Worm (Caenorhabditis elegans) whole organism, young adult: ENCODE data around the gene gpx-5.

ENCODE experiments used
- Y53G8AR.9 ChIP-seq: fragments of 200-800 bp; sonication (Bioruptor generic); conservative IDR thresholded peaks from 2 replicates; pipeline ENCODE4 v1.3.6; 2022; ENCODE audit warnings: missing genetic modification reagents, missing genetic modification characterization, missing compliant biosample characterization
- Y67H2A.10 ChIP-seq: fragments of 200-800 bp; sonication (Bioruptor generic); conservative IDR thresholded peaks from 2 replicates; pipeline ENCODE4 v1.3.6; 2022; ENCODE audit warnings: missing genetic modification reagents, missing genetic modification characterization, missing compliant biosample characterization
- ceh-58 ChIP-seq: fragments of 200-800 bp; sonication (Bioruptor generic); IDR thresholded peaks from 2 replicates; pipeline ENCODE4 v1.3.6; 2022; ENCODE audit warnings: missing genetic modification characterization, missing compliant biosample characterization
- dox-1 ChIP-seq: fragments of 200-800 bp; sonication (Bioruptor generic); IDR thresholded peaks from 2 replicates; pipeline ENCODE4 v1.3.6; 2022; ENCODE audit warnings: missing genetic modification reagents, missing genetic modification characterization, missing compliant biosample characterization
- him-1 ChIP-seq: sonication (generic microtip); optimal IDR thresholded peaks from 2 replicates; lab custom pipeline; 2016; ENCODE audit warnings: missing genotype, missing genetic modification reagents, missing genetic modification characterization, missing compliant biosample characterization
- lin-35 ChIP-seq, 3 experiments: fragments of 150-350 bp in 2 of 3; sonication (generic microtip) in 1 of 3; optimal IDR thresholded peaks; 2 replicates each; lab custom pipeline; 2014 to 2018; ENCODE audit warnings: missing biosample characterization in 3 of 3, missing genetic modification characterization in 3 of 3, missing genetic modification reagents in 3 of 3
- pha-4 ChIP-seq: fragments of 150-350 bp; sonication (generic microtip); optimal IDR thresholded peaks from 2 replicates; lab custom pipeline; 2014; ENCODE audit warnings: missing biosample characterization, missing genetic modification reagents, missing genetic modification characterization

DNA sequence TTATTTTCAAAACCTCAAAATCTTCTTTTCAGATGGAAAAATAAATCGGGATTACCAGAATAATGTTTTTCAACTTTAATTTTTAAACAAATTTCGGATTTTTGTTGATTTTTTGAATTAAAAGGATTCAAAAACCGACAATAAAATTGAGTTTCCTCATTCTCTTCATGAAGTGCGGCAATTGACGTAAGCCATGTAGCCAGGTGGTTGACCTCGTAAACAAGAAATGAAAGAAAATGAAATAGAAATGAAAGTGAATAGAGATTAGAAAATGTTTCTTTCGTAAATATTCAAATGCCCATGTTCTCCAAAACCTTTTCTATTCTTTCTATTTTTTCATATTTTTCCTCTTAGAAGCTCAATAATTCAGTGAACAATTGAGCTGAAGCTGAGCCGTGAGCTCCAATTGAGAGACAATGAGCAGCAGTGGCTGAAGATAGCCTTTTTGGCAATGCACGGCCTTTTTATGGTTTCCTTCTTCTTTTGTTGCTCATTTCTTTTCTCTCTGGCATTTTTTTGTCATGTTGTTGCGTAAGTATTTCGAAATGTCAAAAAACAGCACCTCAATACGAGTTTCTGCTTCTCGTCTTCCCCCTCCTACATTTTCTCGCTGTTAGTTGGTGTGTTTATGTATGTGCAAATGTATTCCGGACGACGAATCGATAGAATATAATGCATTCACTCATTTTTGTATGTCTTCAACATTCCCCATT is 34.7 kb upstream of the gpx-5 start:
- TF ChIP-seq Y67H2A.10 (GFP tag; lab: Robert Waterston, UW) (no peak), dox-1 (GFP tag; lab: Robert Waterston, UW) (peak; percentile 42; the same call in 1 of the 2 replicates), lin-35 (GFP tag; optimal IDR thresholded peaks at IDR 0.05; lab: Kevin White, UChicago) (no peak), Y53G8AR.9 (GFP tag; lab: Robert Waterston, UW) (no peak), pha-4 (no peak), him-1 (tag; lab: Kevin White, UChicago) (no peak), ceh-58 (GFP tag; lab: Robert Waterston, UW) (no peak)
